Fruit fly (Drosophila melanogaster): ENCODE measurements around the gene baf.
A peak's percentile ranks its signal among the peaks of the same experiment; 100 is the strongest.

baf gene

dm6 chr2L:7984059-7984800 lies 45.0 kb upstream of the baf start, which contains the start of gene Snoo (continued):
- TF ChIP-seq CG6792 (GFP tag; optimal IDR thresholded peaks at IDR 0.05), result no peak
- no peak for TF ChIP-seq CG6163 (GFP tag; IDR thresholded peaks at IDR 0.05)
- TF ChIP-seq CG11902 (GFP tag; optimal IDR thresholded peaks at IDR 0.05), result no peak
- TF ChIP-seq cyc (GFP tag; optimal IDR thresholded peaks at IDR 0.05), result peak; percentile 4
- TF ChIP-seq CG8632 (GFP tag; optimal IDR thresholded peaks at IDR 0.05), result no peak
- TF ChIP-seq esn (GFP tag; optimal IDR thresholded peaks at IDR 0.05), result no peak
- TF ChIP-seq achi (GFP tag; optimal IDR thresholded peaks at IDR 0.05), result no peak
- TF ChIP-seq CG15336 (GFP tag; IDR thresholded peaks at IDR 0.05), result peak; percentile 39; the same call in 1 of the 2 replicates
- no peak for TF ChIP-seq Ets21C (GFP tag; optimal IDR thresholded peaks at IDR 0.05)
- peak in 1 of 2 experiments; percentile 9 for TF ChIP-seq ss (GFP tag; optimal IDR thresholded peaks at IDR 0.05)
- TF ChIP-seq Blimp-1 (GFP tag; optimal IDR thresholded peaks at IDR 0.05), result no peak
- TF ChIP-seq CG4318 (GFP tag; optimal IDR thresholded peaks at IDR 0.05), result no peak
- no peak for TF ChIP-seq CG11762 (GFP tag; optimal IDR thresholded peaks at IDR 0.05; ENCODE audit: insufficient read depth)
- peak; percentile 33 for TF ChIP-seq net (GFP tag; optimal IDR thresholded peaks at IDR 0.05)
- peak; percentile 50; the same call in 2 of the 3 replicates for TF ChIP-seq eg (GFP tag; IDR thresholded peaks at IDR 0.05)

- peak; percentile 65 for TF ChIP-seq CG15336 (GFP tag; IDR thresholded peaks at IDR 0.05)
- peak; percentile 53 for TF ChIP-seq achi (GFP tag; optimal IDR thresholded peaks at IDR 0.05)
- TF ChIP-seq Ets21C (GFP tag; optimal IDR thresholded peaks at IDR 0.05), result peak; percentile 8
- TF ChIP-seq CG11762 (GFP tag; optimal IDR thresholded peaks at IDR 0.05; ENCODE audit: insufficient read depth), result no peak
- TF ChIP-seq CG6163 (GFP tag; IDR thresholded peaks at IDR 0.05), result peak; percentile 77; the same call in 2 of the 3 replicates
- TF ChIP-seq Blimp-1 (GFP tag; optimal IDR thresholded peaks at IDR 0.05), result peak; percentile 0
- TF ChIP-seq spab (GFP tag; optimal IDR thresholded peaks at IDR 0.05), result peak; percentile 8
- TF ChIP-seq CG6792 (GFP tag; optimal IDR thresholded peaks at IDR 0.05), result peak; percentile 69
- TF ChIP-seq Gug (GFP tag; IDR thresholded peaks at IDR 0.05), result no peak
- TF ChIP-seq dac (GFP tag; optimal IDR thresholded peaks at IDR 0.05), result peak; percentile 32
- TF ChIP-seq net (GFP tag; optimal IDR thresholded peaks at IDR 0.05), result peak; percentile 70
- TF ChIP-seq Eip75B (GFP tag; optimal IDR thresholded peaks at IDR 0.05), result peak; percentile 66
- TF ChIP-seq CG32006 (GFP tag; optimal IDR thresholded peaks at IDR 0.05), result peak; percentile 70
- TF ChIP-seq Hr38 (GFP tag; optimal IDR thresholded peaks at IDR 0.05), result no peak
- peak; percentile 0 to 20 for TF ChIP-seq salr (GFP tag; optimal IDR thresholded peaks at IDR 0.05)
- peak; percentile 49 for TF ChIP-seq lz (GFP tag; optimal IDR thresholded peaks at IDR 0.05)
- TF ChIP-seq Eip78C (GFP tag), result peak; percentile 93
- TF ChIP-seq ss (GFP tag; optimal IDR thresholded peaks at IDR 0.05), result peak; percentile 34 to 58
- TF ChIP-seq pdm3 (GFP tag; optimal IDR thresholded peaks at IDR 0.05), result peak; percentile 63
- TF ChIP-seq Hr39 (GFP tag; optimal IDR thresholded peaks at IDR 0.05), result peak; percentile 44
- TF ChIP-seq esn (GFP tag; optimal IDR thresholded peaks at IDR 0.05), result peak; percentile 67
- TF ChIP-seq CG31627 (GFP tag; optimal IDR thresholded peaks at IDR 0.05), result peak; percentile 53
- TF ChIP-seq fd59A (GFP tag; optimal IDR thresholded peaks at IDR 0.05), result no peak
- TF ChIP-seq Eip93F (GFP tag; optimal IDR thresholded peaks at IDR 0.05), result peak; percentile 40
- peak; percentile 35 for TF ChIP-seq CG6276 (GFP tag; optimal IDR thresholded peaks at IDR 0.05)
- peak; percentile 83 for TF ChIP-seq vri (GFP tag; optimal IDR thresholded peaks at IDR 0.05)
- peak; percentile 43 for TF ChIP-seq fd85E (GFP tag; optimal IDR thresholded peaks at IDR 0.05)
- TF ChIP-seq Sox15 (GFP tag; optimal IDR thresholded peaks at IDR 0.05), result no peak
- peak; percentile 29 for TF ChIP-seq CG10631 (GFP tag; optimal IDR thresholded peaks at IDR 0.05)
- peak; percentile 60; the same call in 1 of the 3 replicates for TF ChIP-seq CG8119 (GFP tag; IDR thresholded peaks at IDR 0.05)
- peak; percentile 73 for TF ChIP-seq Sox14 (GFP tag; optimal IDR thresholded peaks at IDR 0.05)
- TF ChIP-seq CG3032 (tag; optimal IDR thresholded peaks at IDR 0.05), result peak; percentile 50
- peak; percentile 27 for TF ChIP-seq CG11902 (GFP tag; optimal IDR thresholded peaks at IDR 0.05)
- TF ChIP-seq Lpt (GFP tag; optimal IDR thresholded peaks at IDR 0.05), result peak; percentile 43
- peak; percentile 67 for TF ChIP-seq cyc (GFP tag; optimal IDR thresholded peaks at IDR 0.05)
- peak; percentile 15 for TF ChIP-seq CG4318 (GFP tag; optimal IDR thresholded peaks at IDR 0.05)
- TF ChIP-seq CG7368 (GFP tag; optimal IDR thresholded peaks at IDR 0.05), result peak; percentile 45
- peak; percentile 67 for TF ChIP-seq CG3919 (GFP tag; optimal IDR thresholded peaks at IDR 0.05)
- peak; percentile 38 for TF ChIP-seq CG16779 (tag; optimal IDR thresholded peaks at IDR 0.05)
- TF ChIP-seq svp (GFP tag), result peak; percentile 90
- TF ChIP-seq Ets96B (tag; optimal IDR thresholded peaks at IDR 0.05), result peak; percentile 53
- peak; percentile 64 for TF ChIP-seq Met (GFP tag; optimal IDR thresholded peaks at IDR 0.05)
- peak; percentile 66 for TF ChIP-seq Sox102F (GFP tag; optimal IDR thresholded peaks at IDR 0.05)
Observed at dm6 chr2L:7984889-7985514, 44.3 kb upstream of the baf start.
